Worm (Caenorhabditis elegans) whole organism, early embryonic: ENCODE measurements around the gene cest-25.

Experiments used
- aly-1 ChIP-seq: sonication (generic microtip); optimal IDR thresholded peaks from 2 replicates; lab custom pipeline; 2016; ENCODE audit warnings: missing genetic modification characterization, missing compliant biosample characterization
- ama-1 ChIP-seq: fragments of 150-350 bp; optimal IDR thresholded peaks from 2 replicates; lab custom pipeline; 2014
- ceh-13 ChIP-seq: fragments of 200-800 bp; sonication (Bioruptor generic); optimal IDR thresholded peaks from 2 replicates; lab custom pipeline; 2018; ENCODE audit warnings: mild to moderate bottlenecking, missing genetic modification characterization, missing compliant biosample characterization
- ceh-36 ChIP-seq: sonication (generic microtip); optimal IDR thresholded peaks from 2 replicates; lab custom pipeline; 2016; ENCODE audit warnings: missing genetic modification characterization, inconsistent platforms, missing compliant biosample characterization
- flt-1 ChIP-seq: fragments of 200-800 bp; sonication (Bioruptor generic); IDR thresholded peaks from 2 replicates; pipeline ENCODE4 v1.3.6; 2022; ENCODE audit warnings: missing genetic modification characterization, missing compliant biosample characterization
- hnd-1 ChIP-seq: sonication (generic microtip); optimal IDR thresholded peaks from 2 replicates; lab custom pipeline; 2016; ENCODE audit warnings: missing genetic modification characterization, missing compliant biosample characterization
- sea-1 ChIP-seq: fragments of 200-800 bp; sonication (Bioruptor generic); conservative IDR thresholded peaks from 2 replicates; pipeline ENCODE4 v1.3.6; 2022; ENCODE audit warnings: missing genetic modification characterization, missing compliant biosample characterization
- tbx-11 ChIP-seq: fragments of 200-800 bp; sonication (Bioruptor generic); IDR thresholded peaks from 2 replicates; pipeline ENCODE4 v1.3.6; 2022; ENCODE audit warnings: missing genetic modification characterization, missing compliant biosample characterization
- tbx-37 ChIP-seq: fragments of 200-800 bp; sonication (Bioruptor generic); conservative IDR thresholded peaks from 2 replicates; pipeline ENCODE4 v1.3.6; 2022; ENCODE audit warnings: missing genetic modification reagents, missing genetic modification characterization, missing compliant biosample characterization
- tra-4 ChIP-seq: sonication (generic microtip); optimal IDR thresholded peaks from 2 replicates; lab custom pipeline; 2017; ENCODE audit warnings: missing genetic modification characterization, missing compliant biosample characterization

DNA sequence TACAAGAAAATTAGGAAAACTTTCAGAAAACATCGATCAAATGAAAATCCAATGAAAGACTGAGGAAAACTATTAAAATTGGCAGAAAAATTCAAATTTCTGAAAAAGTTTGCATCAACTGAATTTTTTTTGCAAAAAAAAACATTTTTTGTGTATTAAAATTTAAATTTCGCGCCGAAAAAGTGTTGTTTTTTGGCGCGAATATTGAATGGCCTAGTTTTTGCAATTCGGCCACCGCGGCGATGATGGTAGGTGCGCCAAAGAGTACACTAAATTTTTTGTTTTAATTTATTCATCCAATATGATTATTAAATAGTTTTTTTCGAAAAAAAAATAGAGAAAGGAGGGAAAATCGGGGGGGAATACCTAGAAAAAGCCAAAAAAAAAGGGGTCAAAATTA lies 29.7 kb upstream of the cest-25 start:
- TF ChIP-seq tbx-37 (GFP tag; lab: Robert Waterston, UW) (no peak), hnd-1 (tag; lab: Kevin White, UChicago) (no peak), sea-1 (GFP tag; lab: Robert Waterston, UW) (no peak), tra-4 (tag; lab: Kevin White, UChicago) (no peak), ama-1 (lab: Kevin White, UChicago) (no peak), flt-1 (GFP tag; lab: Robert Waterston, UW) (no peak), aly-1 (no peak), ceh-36 (tag; lab: Kevin White, UChicago) (no peak), tbx-11 (GFP tag; lab: Robert Waterston, UW) (no peak), ceh-13 (GFP tag; lab: Kevin White, UChicago) (no peak)
